Fruit fly (Drosophila melanogaster) whole organism, prepupa: ENCODE data around the gene sw.

Experiments
- CG16779 ChIP-seq: fragments of 200-800 bp; sonication (Bioruptor generic); optimal IDR thresholded peaks from 3 replicates; lab custom pipeline; 2017; ENCODE audit warnings: missing biosample characterization, mild to moderate bottlenecking, missing genetic modification characterization
- CG31627 ChIP-seq: fragments of 200-800 bp; sonication (Bioruptor generic); optimal IDR thresholded peaks from 3 replicates; lab custom pipeline; 2016; ENCODE audit warnings: missing biosample characterization, missing genetic modification characterization
- CG3919 ChIP-seq: fragments of 200-800 bp; sonication (Bioruptor generic); optimal IDR thresholded peaks from 3 replicates; lab custom pipeline; 2016; ENCODE audit warnings: missing biosample characterization, missing genetic modification characterization
- CG4318 ChIP-seq: fragments of 200-800 bp; sonication (Bioruptor generic); optimal IDR thresholded peaks from 3 replicates; lab custom pipeline; 2017; ENCODE audit warnings: missing biosample characterization, mild to moderate bottlenecking, missing genetic modification characterization
- CG6808 ChIP-seq: fragments of 200-800 bp; sonication (Bioruptor generic); optimal IDR thresholded peaks from 3 replicates; lab custom pipeline; 2017; ENCODE audit warnings: missing biosample characterization, missing genetic modification characterization, mild to moderate bottlenecking, moderate library complexity, missing genetic modification reagents
- CG6854 ChIP-seq: fragments of 200-800 bp; sonication (Bioruptor generic); optimal IDR thresholded peaks from 2 replicates; lab custom pipeline; 2017; ENCODE audit warnings: missing biosample characterization, mild to moderate bottlenecking, missing genetic modification characterization
- Hr39 ChIP-seq: fragments of 200-800 bp; sonication (Bioruptor generic); optimal IDR thresholded peaks from 2 replicates; lab custom pipeline; 2016; ENCODE audit warnings: missing biosample characterization, missing genetic modification characterization
- Sox102F ChIP-seq: fragments of 200-800 bp; sonication (Bioruptor generic); optimal IDR thresholded peaks from 2 replicates; lab custom pipeline; 2016; ENCODE audit warnings: missing biosample characterization, mild to moderate bottlenecking, missing genetic modification characterization
- fd59A ChIP-seq: fragments of 200-800 bp; sonication (Bioruptor generic); optimal IDR thresholded peaks from 2 replicates; lab custom pipeline; 2017; ENCODE audit warnings: missing biosample characterization, mild to moderate bottlenecking, missing genetic modification characterization, missing genetic modification reagents
- fd85E ChIP-seq: fragments of 200-800 bp; sonication (Bioruptor generic); optimal IDR thresholded peaks from 3 replicates; lab custom pipeline; 2016; ENCODE audit warnings: missing biosample characterization, missing genetic modification characterization
- fkh ChIP-seq: fragments of 200-800 bp; sonication (Bioruptor generic); optimal IDR thresholded peaks from 3 replicates; lab custom pipeline; 2017; ENCODE audit warnings: missing biosample characterization, mild to moderate bottlenecking, missing genetic modification characterization, moderate library complexity
- spab ChIP-seq: fragments of 200-800 bp; sonication (Bioruptor generic); optimal IDR thresholded peaks from 2 replicates; lab custom pipeline; 2017; ENCODE audit warnings: missing biosample characterization, mild to moderate bottlenecking, missing genetic modification characterization, missing genetic modification reagents

dm6 chrX:20243274-20243839, 7.2 kb upstream of the sw start:
- TF ChIP-seq Hr39 (no peak), fd85E (GFP tag; lab: Kevin White, UChicago) (no peak), Sox102F (GFP tag; lab: Kevin White, UChicago) (no peak), CG6854 (GFP tag; lab: Kevin White, UChicago) (no peak), CG16779 (tag; lab: Kevin White, UChicago) (no peak), CG4318 (no peak), CG3919 (GFP tag; lab: Kevin White, UChicago) (no peak), CG31627 (no peak), spab (GFP tag; lab: Kevin White, UChicago) (no peak), fkh (GFP tag; lab: Kevin White, UChicago) (no peak), fd59A (GFP tag; lab: Kevin White, UChicago) (no peak), CG6808 (GFP tag; lab: Kevin White, UChicago) (no peak)
